Worm (Caenorhabditis elegans): Measurements from ENCODE around the gene K08E5.6.

DNA sequence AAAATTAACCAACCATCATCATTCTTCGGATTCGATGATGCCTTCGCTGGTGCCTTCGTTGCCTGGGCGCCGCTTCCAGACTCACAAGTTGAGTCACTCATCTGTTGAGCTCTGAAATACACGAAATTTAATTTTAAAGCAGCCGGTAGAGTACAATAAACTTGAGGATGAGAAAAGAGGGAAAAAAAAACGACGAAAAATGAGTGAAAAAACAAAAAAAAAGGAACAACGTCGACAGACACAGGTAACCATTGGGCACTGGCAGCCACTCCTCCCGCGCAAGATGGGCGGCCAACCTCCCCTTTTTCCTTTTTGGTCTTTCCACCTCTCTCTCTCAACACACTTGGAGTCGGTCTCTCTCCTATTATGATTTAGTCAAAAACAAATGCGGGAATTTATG is 5.9 kb downstream of the K08E5.6 start, which contains the start of gene K08E5.1:
- TF ChIP-seq dpl-1 (GFP tag; optimal IDR thresholded peaks at IDR 0.05), result no peak
- no peak for TF ChIP-seq snpc-4 (GFP tag; optimal IDR thresholded peaks at IDR 0.05)
- no peak for TF ChIP-seq snpc-4 (tag; optimal IDR thresholded peaks at IDR 0.05)
- TF ChIP-seq hmg-20 (GFP tag; IDR thresholded peaks at IDR 0.05), result no peak
